Fruit fly (Drosophila melanogaster) whole organism, embryonic: ENCODE measurements around the gene Tsf1.

ENCODE experiments used
- Awh ChIP-seq: fragments of 200-800 bp; sonication (Bioruptor generic); IDR thresholded peaks from 2 replicates; pipeline ENCODE4, ENCODE4 v1.3.6; 2022; ENCODE audit warnings: missing biosample characterization, missing genetic modification characterization
- BEAF-32 ChIP-seq: fragments of 200-800 bp; sonication (Bioruptor generic); optimal IDR thresholded peaks from 3 replicates; lab custom pipeline; 2017; ENCODE audit warnings: missing biosample characterization, missing genetic modification characterization, mild to moderate bottlenecking, moderate library complexity, missing genetic modification reagents
- Bdp1 ChIP-seq: fragments of 200-800 bp; sonication (Bioruptor generic); optimal IDR thresholded peaks from 3 replicates; lab custom pipeline; 2016; ENCODE audit warnings: missing biosample characterization, missing genetic modification characterization
- CG10565 ChIP-seq: fragments of 200-800 bp; sonication (Bioruptor generic); optimal IDR thresholded peaks from 3 replicates; lab custom pipeline; 2016; ENCODE audit warnings: missing biosample characterization, mild to moderate bottlenecking, missing genetic modification characterization
- CG10959 ChIP-seq: fragments of 200-800 bp; sonication (Bioruptor generic); IDR thresholded peaks from 2 replicates; pipeline ENCODE4 v1.3.6; 2022; ENCODE audit warnings: missing biosample characterization, missing genetic modification characterization
- CG15479 ChIP-seq: fragments of 200-800 bp; sonication (Bioruptor generic); optimal IDR thresholded peaks from 3 replicates; lab custom pipeline; 2019; ENCODE audit warnings: missing biosample characterization, mild to moderate bottlenecking, missing genetic modification characterization, moderate library complexity
- CG17829 ChIP-seq: fragments of 200-800 bp; optimal IDR thresholded peaks from 2 replicates; lab custom pipeline; 2019; ENCODE audit warnings: missing biosample characterization, mild to moderate bottlenecking, missing genetic modification characterization, moderate library complexity
- CG17912 ChIP-seq: fragments of 200-800 bp; sonication (Bioruptor generic); optimal IDR thresholded peaks from 2 replicates; lab custom pipeline; 2018; ENCODE audit warnings: missing biosample characterization, mild to moderate bottlenecking, missing genetic modification characterization
- CG2116 ChIP-seq: fragments of 200-800 bp; sonication (Bioruptor generic); optimal IDR thresholded peaks from 3 replicates; lab custom pipeline; 2018; ENCODE audit warnings: missing biosample characterization, mild to moderate bottlenecking, missing genetic modification characterization
- CG30403 ChIP-seq: fragments of 200-800 bp; sonication (Bioruptor generic); optimal IDR thresholded peaks from 3 replicates; lab custom pipeline; 2016; ENCODE audit warnings: missing biosample characterization, missing genetic modification characterization
- CG3995 ChIP-seq: fragments of 200-800 bp; sonication (Bioruptor generic); optimal IDR thresholded peaks from 3 replicates; lab custom pipeline; 2016; ENCODE audit warnings: missing biosample characterization, missing genetic modification characterization
- CG42726 ChIP-seq: fragments of 200-800 bp; sonication (Bioruptor generic); IDR thresholded peaks from 2 replicates; pipeline ENCODE4 v1.3.6; 2022; ENCODE audit warnings: missing biosample characterization, missing genetic modification characterization; ENCODE audit not compliant: partially characterized antibody
- CG4820 ChIP-seq: fragments of 200-800 bp; sonication (Bioruptor generic); optimal IDR thresholded peaks from 3 replicates; lab custom pipeline; 2016; ENCODE audit warnings: missing biosample characterization, missing genetic modification characterization
- CG6791 ChIP-seq: fragments of 200-800 bp; sonication (Bioruptor generic); IDR thresholded peaks from 3 replicates; pipeline ENCODE4 v1.3.6; 2022; ENCODE audit warnings: missing biosample characterization, missing genetic modification characterization; ENCODE audit not compliant: partially characterized antibody
- CG8290 ChIP-seq, 3 experiments: fragments of 200-800 bp; sonication (Bioruptor generic); optimal IDR thresholded peaks; 2 replicates each; lab custom pipeline; 2016 to 2019; ENCODE audit warnings: missing biosample characterization in 3 of 3, missing genetic modification characterization in 3 of 3, mild to moderate bottlenecking in 2 of 3, moderate library complexity in 1 of 3
- CG8765 ChIP-seq: fragments of 200-800 bp; sonication (Bioruptor generic); IDR thresholded peaks from 2 replicates; pipeline ENCODE4 v1.3.6; 2022; ENCODE audit warnings: missing biosample characterization, missing genetic modification characterization
- CTCF ChIP-seq: fragments of 200-800 bp; sonication (Bioruptor generic); optimal IDR thresholded peaks from 2 replicates; lab custom pipeline; 2017; ENCODE audit warnings: missing biosample characterization, mild to moderate bottlenecking, missing genetic modification characterization, moderate library complexity
- CkIIα-i1 ChIP-seq: fragments of 200-800 bp; sonication (Bioruptor generic); IDR thresholded peaks from 2 replicates; pipeline ENCODE4 v1.3.6; 2022; ENCODE audit warnings: missing biosample characterization, missing genetic modification characterization
- D ChIP-seq, 2 experiments: fragments of 200-800 bp in 1 of 2; fragments of >200 bp in 1 of 2; sonication (Bioruptor generic) in 1 of 2; optimal IDR thresholded peaks; 2 replicates in 1 of 2; 3 replicates in 1 of 2; lab custom pipeline; 2017; ENCODE audit warnings: mild to moderate bottlenecking in 1 of 2, missing biosample characterization in 1 of 2, missing genetic modification characterization in 1 of 2, missing genetic modification reagents in 1 of 2
- D19B ChIP-seq: fragments of 200-800 bp; sonication (Bioruptor generic); optimal IDR thresholded peaks from 2 replicates; lab custom pipeline; 2017; ENCODE audit warnings: missing biosample characterization, mild to moderate bottlenecking, missing genetic modification characterization
- E2f2 ChIP-seq: fragments of 200-800 bp; sonication (Bioruptor generic); IDR thresholded peaks from 2 replicates; pipeline ENCODE4 v1.3.6; 2022; ENCODE audit warnings: missing biosample characterization, missing genetic modification characterization
- HLHmδ ChIP-seq: fragments of 200-800 bp; sonication (Bioruptor generic); optimal IDR thresholded peaks from 2 replicates; lab custom pipeline; 2018; ENCODE audit warnings: missing biosample characterization, mild to moderate bottlenecking, missing genetic modification characterization, moderate library complexity
- Max ChIP-seq: fragments of 200-800 bp; sonication (Bioruptor generic); optimal IDR thresholded peaks from 2 replicates; lab custom pipeline; 2016; ENCODE audit warnings: missing biosample characterization, mild to moderate bottlenecking, missing genetic modification characterization
- Pdp1 ChIP-seq, 2 experiments: fragments of 200-800 bp; sonication (Bioruptor generic); optimal IDR thresholded peaks; 3 replicates each; lab custom pipeline; 2016; ENCODE audit warnings: missing biosample characterization in 2 of 2, missing genetic modification characterization in 2 of 2, mild to moderate bottlenecking in 1 of 2, moderate library complexity in 1 of 2
- Sin3A ChIP-seq: fragments of >200 bp; optimal IDR thresholded peaks from 2 replicates; lab custom pipeline; 2018
- ac ChIP-seq: fragments of 200-800 bp; sonication (Bioruptor generic); optimal IDR thresholded peaks from 3 replicates; lab custom pipeline; 2017; ENCODE audit warnings: missing biosample characterization, mild to moderate bottlenecking, missing genetic modification characterization
- cato ChIP-seq: fragments of 200-800 bp; sonication (Bioruptor generic); optimal IDR thresholded peaks from 2 replicates; lab custom pipeline; 2016; ENCODE audit warnings: missing biosample characterization, missing genetic modification characterization, borderline replicate concordance
- chinmo ChIP-seq: fragments of 200-800 bp; sonication (Bioruptor generic); IDR thresholded peaks from 4 replicates; pipeline ENCODE4 v1.3.6; 2022; ENCODE audit warnings: missing biosample characterization, missing genetic modification characterization; ENCODE audit not compliant: partially characterized antibody
- crol ChIP-seq: fragments of 200-800 bp; sonication (Bioruptor generic); IDR thresholded peaks from 2 replicates; pipeline ENCODE4 v1.3.6; 2022; ENCODE audit warnings: missing biosample characterization, missing genetic modification characterization
- danr ChIP-seq: fragments of 200-800 bp; sonication (Bioruptor generic); IDR thresholded peaks from 2 replicates; pipeline ENCODE4 v1.3.6; 2022; ENCODE audit warnings: missing biosample characterization, missing genetic modification characterization
- emc ChIP-seq: fragments of 200-800 bp; sonication (Bioruptor generic); optimal IDR thresholded peaks from 2 replicates; lab custom pipeline; 2016; ENCODE audit warnings: missing biosample characterization, missing genetic modification characterization
- ewg ChIP-seq: fragments of 200-800 bp; sonication (Bioruptor generic); optimal IDR thresholded peaks from 3 replicates; lab custom pipeline; 2017; ENCODE audit warnings: mild to moderate bottlenecking, missing biosample characterization, missing genetic modification reagents, missing genetic modification characterization
- fd96Cb ChIP-seq: fragments of 200-800 bp; sonication (Bioruptor generic); optimal IDR thresholded peaks from 2 replicates; lab custom pipeline; 2018; ENCODE audit warnings: missing biosample characterization, mild to moderate bottlenecking, missing genetic modification characterization, moderate library complexity
- ham ChIP-seq: fragments of 200-800 bp; sonication (Bioruptor generic); IDR thresholded peaks from 2 replicates; pipeline ENCODE4 v1.3.6; 2022; ENCODE audit warnings: missing biosample characterization, missing genetic modification characterization
- her ChIP-seq: fragments of 200-800 bp; sonication (Bioruptor generic); optimal IDR thresholded peaks from 2 replicates; lab custom pipeline; 2016; ENCODE audit warnings: missing biosample characterization, missing genetic modification characterization
- ken ChIP-seq: fragments of 200-800 bp; sonication (Bioruptor generic); IDR thresholded peaks from 3 replicates; pipeline ENCODE4 v1.3.6; 2022; ENCODE audit warnings: missing biosample characterization, missing genetic modification characterization
- lola ChIP-seq, 3 experiments: fragments of >200 bp in 2 of 3; fragments of 200-800 bp in 1 of 3; sonication (Bioruptor generic) in 1 of 3; optimal IDR thresholded peaks; 2 replicates each; lab custom pipeline; 2017 to 2019; ENCODE audit warnings: missing biosample characterization in 3 of 3, missing genetic modification characterization in 3 of 3, mild to moderate bottlenecking in 1 of 3, moderate library complexity in 1 of 3
- sisA ChIP-seq: fragments of 200-800 bp; sonication (Bioruptor generic); IDR thresholded peaks from 2 replicates; pipeline ENCODE4 v1.3.6; 2022; ENCODE audit warnings: missing biosample characterization, missing genetic modification characterization
- tup ChIP-seq: fragments of 200-800 bp; sonication (Bioruptor generic); optimal IDR thresholded peaks from 2 replicates; lab custom pipeline; 2016; ENCODE audit warnings: missing biosample characterization, mild to moderate bottlenecking, missing genetic modification characterization, moderate library complexity
- usp ChIP-seq: fragments of >200 bp; optimal IDR thresholded peaks from 2 replicates; lab custom pipeline; 2017; ENCODE audit warnings: missing biosample characterization, missing genetic modification characterization
- vvl ChIP-seq: fragments of 200-800 bp; sonication (Bioruptor generic); IDR thresholded peaks from 2 replicates; pipeline ENCODE4 v1.3.6; 2022; ENCODE audit warnings: missing biosample characterization, missing genetic modification characterization

Gene Tsf1

DNA sequence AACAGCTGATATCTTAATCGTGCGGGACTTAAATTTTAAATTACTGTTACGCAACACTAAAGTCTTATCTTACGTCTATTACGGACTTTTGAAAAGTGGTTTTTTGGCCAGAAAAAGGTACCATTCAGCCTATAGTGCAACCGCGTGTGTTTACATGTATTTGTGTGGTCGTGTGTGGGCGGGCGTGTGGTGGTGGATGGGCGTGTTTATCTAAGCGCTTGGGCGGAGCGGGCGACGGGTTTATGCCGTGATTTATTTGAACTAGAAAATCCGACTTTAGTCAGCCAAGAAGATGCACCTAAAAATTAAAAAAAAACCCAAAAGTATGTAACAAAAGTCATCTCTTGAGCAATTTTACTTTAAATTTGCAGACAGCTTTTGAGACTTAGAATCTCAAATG is 23.5 kb upstream of the Tsf1 start (continued):
- TF ChIP-seq CG6791 (GFP tag; lab: Robert Waterston, UW) (no peak), ham (GFP tag; lab: Robert Waterston, UW) (no peak), CTCF (GFP tag; lab: Kevin White, UChicago) (peak; percentile 27), vvl (peak; percentile 13; the same call in 1 of the 2 replicates), CG15479 (GFP tag; lab: Kevin White, UChicago) (no peak), cato (GFP tag; lab: Kevin White, UChicago) (no peak), tup (GFP tag; lab: Kevin White, UChicago) (no peak), CG30403 (no peak), CG10959 (GFP tag; lab: Robert Waterston, UW) (no peak), Bdp1 (GFP tag; lab: Kevin White, UChicago) (no peak), HLHmδ (GFP tag; lab: Kevin White, UChicago) (no peak), CG17829 (tag; lab: Kevin White, UChicago) (no peak), emc (GFP tag; lab: Kevin White, UChicago) (no peak), CG8765 (GFP tag; lab: Robert Waterston, UW) (no peak), CG17912 (GFP tag; lab: Kevin White, UChicago) (peak; percentile 1), D19B (no peak), her (GFP tag; lab: Kevin White, UChicago) (no peak), CG4820 (GFP tag; lab: Kevin White, UChicago) (peak; percentile 58), chinmo (GFP tag; lab: Robert Waterston, UW) (0 out of 4 replicates have a peak, but pooled peaks have one; percentile 22), CG8290 (GFP tag; optimal IDR thresholded peaks at IDR 0.05; lab: Kevin White, UChicago) (no peak), CG8290 (tag; optimal IDR thresholded peaks at IDR 0.05; lab: Kevin White, UChicago) (no peak), lola (GFP tag; optimal IDR thresholded peaks at IDR 0.05; lab: Kevin White, UChicago) (no peak), Awh (GFP tag; lab: Robert Waterston, UW) (0 out of 2 replicates have a peak, but pooled peaks have one; percentile 13), CG10565 (no peak), BEAF-32 (no peak), D (optimal IDR thresholded peaks at IDR 0.05; lab: Kevin White, UChicago) (no peak), D (GFP tag; optimal IDR thresholded peaks at IDR 0.05; lab: Kevin White, UChicago) (no peak), E2f2 (0 out of 2 replicates have a peak, but pooled peaks have one; percentile 7), ken (GFP tag; lab: Robert Waterston, UW) (peak; percentile 36; the same call in 1 of the 3 replicates), CG42726 (GFP tag; lab: Robert Waterston, UW) (no peak), ewg (GFP tag; lab: Kevin White, UChicago) (no peak), ac (GFP tag; lab: Kevin White, UChicago) (no peak), CG2116 (GFP tag; lab: Kevin White, UChicago) (no peak), danr (GFP tag; lab: Robert Waterston, UW) (no peak), Pdp1 (GFP tag; optimal IDR thresholded peaks at IDR 0.05; lab: Kevin White, UChicago) (peak in 1 of 2 experiments; percentile 80), usp (GFP tag; lab: Kevin White, UChicago) (no peak), CG3995 (no peak), Sin3A (no peak), sisA (GFP tag; lab: Robert Waterston, UW) (no peak), fd96Cb (tag; lab: Kevin White, UChicago) (no peak), CkIIα-i1 (no peak), crol (GFP tag; lab: Robert Waterston, UW) (peak; percentile 67), Max (no peak)
